Fruit fly (Drosophila melanogaster): Measurements from ENCODE around the gene Atg8a.

The Atg8a gene

dm6 chrX:10717869-10718268 lies 50.3 kb downstream of the Atg8a start (continued):
- TF ChIP-seq CG31627 (GFP tag; optimal IDR thresholded peaks at IDR 0.05) (peak; percentile 55), spab (GFP tag; optimal IDR thresholded peaks at IDR 0.05) (no peak), Lpt (GFP tag; optimal IDR thresholded peaks at IDR 0.05) (no peak), lz (GFP tag; optimal IDR thresholded peaks at IDR 0.05) (peak; percentile 60), Smox (GFP tag; optimal IDR thresholded peaks at IDR 0.05) (peak; percentile 48), CG10669 (GFP tag; optimal IDR thresholded peaks at IDR 0.05) (peak; percentile 35), CG3919 (GFP tag; optimal IDR thresholded peaks at IDR 0.05) (peak; percentile 57), OdsH (GFP tag; optimal IDR thresholded peaks at IDR 0.05) (peak; percentile 64), CG9139 (GFP tag; optimal IDR thresholded peaks at IDR 0.05) (no peak), dac (GFP tag; optimal IDR thresholded peaks at IDR 0.05) (no peak), CG11294 (GFP tag; IDR thresholded peaks at IDR 0.05) (peak; percentile 21; the same call in 1 of the 2 replicates), Sox102F (GFP tag; optimal IDR thresholded peaks at IDR 0.05) (peak; percentile 64), ss (GFP tag; optimal IDR thresholded peaks at IDR 0.05) (peak in 1 of 2 experiments; percentile 35), CG8319 (GFP tag; optimal IDR thresholded peaks at IDR 0.05) (peak; percentile 42), CG6163 (GFP tag; IDR thresholded peaks at IDR 0.05) (peak; percentile 62), vri (GFP tag; optimal IDR thresholded peaks at IDR 0.05) (peak; percentile 20), net (GFP tag; optimal IDR thresholded peaks at IDR 0.05) (peak; percentile 67), CG6276 (GFP tag; optimal IDR thresholded peaks at IDR 0.05) (no peak), esn (GFP tag; optimal IDR thresholded peaks at IDR 0.05) (peak; percentile 70), Blimp-1 (GFP tag; optimal IDR thresholded peaks at IDR 0.05) (no peak)
